Worm (Caenorhabditis elegans) whole organism, mixed stage, embryonic: ENCODE data around the gene clec-68.
"Not testable (repeated sequence)": the region's sequence is repeated elsewhere in the genome, so short reads cannot be mapped to it uniquely, and the experiment has no call there.

Experiments used
- bed-3 ChIP-seq: fragments of 200-800 bp; sonication (Bioruptor generic); optimal IDR thresholded peaks from 3 replicates; lab custom pipeline; 2018; ENCODE audit warnings: mild to moderate bottlenecking, missing genetic modification characterization, moderate library complexity, missing compliant biosample characterization
- blmp-1 ChIP-seq: fragments of 150-350 bp; optimal IDR thresholded peaks from 2 replicates; lab custom pipeline; 2014; ENCODE audit warnings: missing biosample characterization, missing genetic modification characterization
- ceh-39 ChIP-seq: fragments of 150-350 bp; optimal IDR thresholded peaks from 2 replicates; lab custom pipeline; 2014; ENCODE audit warnings: missing biosample characterization, missing genetic modification characterization
- ceh-43 ChIP-seq: fragments of 200-800 bp; sonication (Bioruptor generic); optimal IDR thresholded peaks from 2 replicates; lab custom pipeline; 2018; ENCODE audit warnings: mild to moderate bottlenecking, missing genetic modification characterization, moderate library complexity, missing compliant biosample characterization
- ceh-83 ChIP-seq: fragments of 200-800 bp; sonication (Bioruptor generic); optimal IDR thresholded peaks from 2 replicates; lab custom pipeline; 2018; ENCODE audit warnings: mild to moderate bottlenecking, missing genetic modification characterization, missing compliant biosample characterization
- ces-1 ChIP-seq: fragments of 150-350 bp; optimal IDR thresholded peaks from 2 replicates; lab custom pipeline; 2014; ENCODE audit warnings: missing biosample characterization, missing genetic modification reagents, missing genetic modification characterization
- cnd-1 ChIP-seq: fragments of 200-800 bp; sonication (Bioruptor generic); optimal IDR thresholded peaks from 2 replicates; lab custom pipeline; 2018; ENCODE audit warnings: mild to moderate bottlenecking, missing genetic modification characterization, missing compliant biosample characterization
- drap-1 ChIP-seq: fragments of 200-800 bp; sonication (Bioruptor generic); optimal IDR thresholded peaks from 3 replicates; lab custom pipeline; 2018; ENCODE audit warnings: mild to moderate bottlenecking, missing genetic modification characterization, missing compliant biosample characterization
- elt-1 ChIP-seq: sonication (generic microtip); optimal IDR thresholded peaks from 2 replicates; lab custom pipeline; 2017; ENCODE audit warnings: missing genetic modification characterization, mild to moderate bottlenecking, missing compliant biosample characterization, antibody characterized with exemption, moderate library complexity, borderline replicate concordance; ENCODE audit not compliant: insufficient read depth
- elt-3 ChIP-seq: fragments of 150-350 bp; optimal IDR thresholded peaks from 2 replicates; lab custom pipeline; 2014; ENCODE audit warnings: missing biosample characterization, missing genetic modification characterization
- flh-1 ChIP-seq: fragments of 200-800 bp; sonication (Bioruptor generic); optimal IDR thresholded peaks from 2 replicates; lab custom pipeline; 2018; ENCODE audit warnings: mild to moderate bottlenecking, missing genetic modification characterization, moderate library complexity, missing compliant biosample characterization
- hlh-1 ChIP-seq: fragments of 150-350 bp; optimal IDR thresholded peaks from 2 replicates; lab custom pipeline; 2014; ENCODE audit warnings: missing biosample characterization, missing genetic modification reagents, missing genetic modification characterization
- lin-13 ChIP-seq: fragments of 150-350 bp; optimal IDR thresholded peaks from 2 replicates; lab custom pipeline; 2014; ENCODE audit warnings: missing biosample characterization, missing genetic modification characterization
- lin-32 ChIP-seq: fragments of 200-800 bp; sonication (Bioruptor generic); optimal IDR thresholded peaks from 2 replicates; lab custom pipeline; 2018; ENCODE audit warnings: mild to moderate bottlenecking, missing genetic modification characterization, missing compliant biosample characterization
- mab-5 ChIP-seq: fragments of 150-350 bp; optimal IDR thresholded peaks from 2 replicates; lab custom pipeline; 2014; ENCODE audit warnings: missing biosample characterization, missing genetic modification characterization
- mep-1 ChIP-seq: fragments of 150-350 bp; optimal IDR thresholded peaks from 2 replicates; lab custom pipeline; 2017; ENCODE audit warnings: missing biosample characterization, missing genetic modification reagents, missing genetic modification characterization, inconsistent platforms
- mls-2 ChIP-seq: sonication (generic microtip); optimal IDR thresholded peaks from 2 replicates; lab custom pipeline; 2016; ENCODE audit warnings: mild to moderate bottlenecking, missing genetic modification characterization, moderate library complexity, missing compliant biosample characterization
- nhr-12 ChIP-seq: fragments of 150-350 bp; optimal IDR thresholded peaks from 2 replicates; lab custom pipeline; 2014; ENCODE audit warnings: missing biosample characterization, missing genetic modification characterization
- nhr-2 ChIP-seq: fragments of 150-350 bp; optimal IDR thresholded peaks from 2 replicates; lab custom pipeline; 2014; ENCODE audit warnings: missing biosample characterization, missing genetic modification characterization
- nhr-28 ChIP-seq: fragments of 150-350 bp; optimal IDR thresholded peaks from 2 replicates; lab custom pipeline; 2014; ENCODE audit warnings: missing biosample characterization, missing genetic modification characterization
- pha-4 ChIP-seq: fragments of 150-350 bp; optimal IDR thresholded peaks from 2 replicates; lab custom pipeline; 2018; ENCODE audit warnings: missing biosample characterization, missing genetic modification reagents, missing genetic modification characterization
- sem-2 ChIP-seq: fragments of 200-800 bp; sonication (Bioruptor generic); optimal IDR thresholded peaks from 2 replicates; lab custom pipeline; 2018; ENCODE audit warnings: mild to moderate bottlenecking, missing genetic modification characterization, missing compliant biosample characterization
- snpc-4 ChIP-seq: fragments of 150-350 bp; optimal IDR thresholded peaks from 2 replicates; lab custom pipeline; 2014; ENCODE audit warnings: missing biosample characterization, missing genetic modification characterization
- sptf-1 ChIP-seq: sonication (generic microtip); optimal IDR thresholded peaks from 2 replicates; lab custom pipeline; 2017; ENCODE audit warnings: mild to moderate bottlenecking, missing genetic modification characterization, moderate library complexity, missing compliant biosample characterization
- tbx-8 ChIP-seq: fragments of 200-800 bp; sonication (Bioruptor generic); optimal IDR thresholded peaks from 2 replicates; lab custom pipeline; 2018; ENCODE audit warnings: mild to moderate bottlenecking, missing genetic modification characterization, moderate library complexity, missing compliant biosample characterization
- unc-39 ChIP-seq: fragments of 150-350 bp; optimal IDR thresholded peaks from 2 replicates; lab custom pipeline; 2014; ENCODE audit warnings: missing biosample characterization, missing genetic modification characterization
- unc-62 ChIP-seq: fragments of 150-350 bp; optimal IDR thresholded peaks from 2 replicates; lab custom pipeline; 2014; ENCODE audit warnings: missing biosample characterization, missing genetic modification reagents, missing genetic modification characterization
- zip-8 ChIP-seq: fragments of 150-350 bp; optimal IDR thresholded peaks from 2 replicates; lab custom pipeline; 2014; ENCODE audit warnings: missing biosample characterization, missing genetic modification characterization
- ztf-11 ChIP-seq: fragments of 150-350 bp; optimal IDR thresholded peaks from 2 replicates; lab custom pipeline; 2014; ENCODE audit warnings: missing biosample characterization, missing genetic modification characterization

Gene clec-68

ce11 chrIV:3932408-3932807, 6.2 kb downstream of the clec-68 start, which contains the start of gene clec-70:
TSS of gene clec-70 (plus strand) at chrIV:3932708.
- not testable (repeated sequence) for TF ChIP-seq flh-1 (GFP tag; lab: Kevin White, UChicago); lin-13 (tag; lab: Kevin White, UChicago); elt-1

- TF ChIP-seq mab-5 (tag; lab: Kevin White, UChicago), result no peak
- no peak for TF ChIP-seq snpc-4 (tag; lab: Kevin White, UChicago)
- TF ChIP-seq unc-39 (tag; lab: Kevin White, UChicago), result no peak
- no peak for TF ChIP-seq unc-62
- TF ChIP-seq elt-1, result no peak
- TF ChIP-seq bed-3 (GFP tag; lab: Kevin White, UChicago), result no peak
- TF ChIP-seq elt-3, result no peak
- no peak for TF ChIP-seq sptf-1 (tag; lab: Kevin White, UChicago)
- TF ChIP-seq tbx-8 (GFP tag; lab: Kevin White, UChicago), result no peak
- no peak for TF ChIP-seq flh-1 (GFP tag; lab: Kevin White, UChicago)
- no peak for TF ChIP-seq ceh-39 (tag; lab: Kevin White, UChicago)
- TF ChIP-seq nhr-28 (tag; lab: Kevin White, UChicago), result no peak
These were observed 10.9 kb downstream of the clec-68 start, which contains the start of gene clec-71 for ce11 chrIV:3937097-3937496. TSS of gene clec-71 (plus strand) at chrIV:3937458.

ce11 chrIV:3941658-3942328, 15.6 kb downstream of the clec-68 start, which contains the start of gene clec-174:
TSS of gene clec-174 (minus strand) at chrIV:3941708.
- no peak for TF ChIP-seq hlh-1 (tag; lab: Kevin White, UChicago)

- no peak for TF ChIP-seq sem-2
- no peak for TF ChIP-seq lin-13 (tag; lab: Kevin White, UChicago)
- TF ChIP-seq nhr-28 (tag; lab: Kevin White, UChicago), result no peak
- TF ChIP-seq blmp-1 (tag; lab: Kevin White, UChicago), result no peak
- no peak for TF ChIP-seq lin-32
- TF ChIP-seq mep-1 (tag; lab: Kevin White, UChicago), result no peak
- no peak for TF ChIP-seq pha-4 (tag; lab: Kevin White, UChicago)
- TF ChIP-seq drap-1 (GFP tag; lab: Kevin White, UChicago), result no peak
- no peak for TF ChIP-seq elt-3
These were observed 16.8 kb downstream of the clec-68 start, which contains the start of gene Y46C8AL.11 for ce11 chrIV:3943003-3943402. TSS of gene Y46C8AL.11 (plus strand) at chrIV:3943303.

ce11 chrIV:3944459-3944858, 18.2 kb downstream of the clec-68 start, which contains the start of gene clec-72:
TSS of gene clec-72 (plus strand) at chrIV:3944816.
- TF ChIP-seq sem-2, result no peak
- TF ChIP-seq lin-13 (tag; lab: Kevin White, UChicago), result no peak
- TF ChIP-seq nhr-28 (tag; lab: Kevin White, UChicago), result no peak
- TF ChIP-seq bed-3 (GFP tag; lab: Kevin White, UChicago), result no peak
- no peak for TF ChIP-seq cnd-1 (tag; lab: Kevin White, UChicago)
- TF ChIP-seq sptf-1 (tag; lab: Kevin White, UChicago), result no peak
- TF ChIP-seq nhr-2, result no peak
- TF ChIP-seq mls-2, result no peak
- TF ChIP-seq elt-1, result no peak
- no peak for TF ChIP-seq ceh-39 (tag; lab: Kevin White, UChicago)
- TF ChIP-seq nhr-12, result no peak
- no peak for TF ChIP-seq pha-4 (tag; lab: Kevin White, UChicago)
- TF ChIP-seq zip-8 (tag; lab: Kevin White, UChicago), result no peak
- TF ChIP-seq tbx-8 (GFP tag; lab: Kevin White, UChicago), result no peak
- TF ChIP-seq ztf-11, result no peak
- TF ChIP-seq ceh-83 (GFP tag; lab: Kevin White, UChicago), result no peak
- TF ChIP-seq ces-1 (GFP tag; lab: Kevin White, UChicago), result no peak
- TF ChIP-seq snpc-4 (tag; lab: Kevin White, UChicago), result no peak
- no peak for TF ChIP-seq flh-1 (GFP tag; lab: Kevin White, UChicago)
- no peak for TF ChIP-seq ceh-43 (GFP tag; lab: Kevin White, UChicago)

ce11 chrIV:3956095-3956494, 29.9 kb downstream of the clec-68 start, which contains the start of gene clec-73:
TSS of gene clec-73 (minus strand) at chrIV:3956195.
- TF ChIP-seq mls-2, result no peak
